Worm (Caenorhabditis elegans) whole organism, young adult: Measurements from ENCODE around the gene tag-280.

Experiments used
- B0336.3 ChIP-seq: fragments of 200-800 bp; sonication (Bioruptor generic); IDR thresholded peaks from 2 replicates; pipeline ENCODE4 v1.3.6; 2022; ENCODE audit warnings: missing genetic modification characterization, missing compliant biosample characterization
- D2030.7 ChIP-seq: fragments of 200-800 bp; sonication (Bioruptor generic); IDR thresholded peaks from 2 replicates; pipeline ENCODE4 v1.3.6; 2022; ENCODE audit warnings: missing genetic modification reagents, missing genetic modification characterization, missing compliant biosample characterization
- F55B11.4 ChIP-seq: sonication (generic microtip); optimal IDR thresholded peaks from 2 replicates; lab custom pipeline; 2016; ENCODE audit warnings: missing compliant biosample characterization, missing genetic modification characterization, borderline replicate concordance; ENCODE audit not compliant: insufficient read depth
- F57A8.1 ChIP-seq: fragments of 200-800 bp; sonication (Bioruptor generic); optimal IDR thresholded peaks from 2 replicates; lab custom pipeline; 2018; ENCODE audit warnings: mild to moderate bottlenecking, missing genetic modification characterization, moderate library complexity, missing compliant biosample characterization
- Y53F4B.3 ChIP-seq: fragments of 200-800 bp; sonication (Bioruptor generic); IDR thresholded peaks from 2 replicates; pipeline ENCODE4 v1.3.6; 2022; ENCODE audit warnings: missing genetic modification reagents, missing genetic modification characterization, missing compliant biosample characterization
- Y56A3A.18 ChIP-seq: fragments of 200-800 bp; sonication (Bioruptor generic); IDR thresholded peaks from 2 replicates; pipeline ENCODE4 v1.3.6; 2022; ENCODE audit warnings: missing genetic modification reagents, missing genetic modification characterization, missing compliant biosample characterization
- aptf-2 ChIP-seq: fragments of 200-800 bp; sonication (Bioruptor generic); conservative IDR thresholded peaks from 2 replicates; pipeline ENCODE4 v1.3.6; 2022; ENCODE audit warnings: missing genetic modification reagents, missing genetic modification characterization, missing compliant biosample characterization
- athp-1 ChIP-seq: sonication (generic microtip); optimal IDR thresholded peaks from 2 replicates; lab custom pipeline; 2017; ENCODE audit warnings: mild to moderate bottlenecking, missing genetic modification characterization, missing compliant biosample characterization
- attf-3 ChIP-seq: fragments of 200-800 bp; sonication (Bioruptor generic); conservative IDR thresholded peaks from 2 replicates; pipeline ENCODE4 v1.3.6; 2022; ENCODE audit warnings: missing genetic modification reagents, missing genetic modification characterization, missing compliant biosample characterization
- ccch-3 ChIP-seq: fragments of 200-800 bp; sonication (Bioruptor generic); optimal IDR thresholded peaks from 2 replicates; lab custom pipeline; 2018; ENCODE audit warnings: mild to moderate bottlenecking, missing genetic modification characterization, missing compliant biosample characterization
- cebp-1 ChIP-seq, 2 experiments: fragments of 200-800 bp in 1 of 2; sonication (Bioruptor generic) in 1 of 2; sonication (generic microtip) in 1 of 2; IDR thresholded peaks in 1 of 2; optimal IDR thresholded peaks in 1 of 2; 2 replicates each; pipeline versions ENCODE4 v1.3.6 to Lab custom; 2017 to 2022; ENCODE audit warnings: missing compliant biosample characterization in 2 of 2, missing genetic modification characterization in 2 of 2, mild to moderate bottlenecking in 1 of 2, missing genetic modification reagents in 1 of 2, moderate library complexity in 1 of 2
- cebp-2 ChIP-seq: fragments of 200-800 bp; sonication (Bioruptor generic); IDR thresholded peaks from 2 replicates; pipeline ENCODE4 v1.3.6; 2022; ENCODE audit warnings: missing genetic modification characterization, missing compliant biosample characterization
- ceh-100 ChIP-seq: fragments of 200-800 bp; sonication (Bioruptor generic); IDR thresholded peaks from 2 replicates; pipeline ENCODE4 v1.3.6; 2022; ENCODE audit warnings: missing genetic modification reagents, missing genetic modification characterization, missing compliant biosample characterization
- ceh-79 ChIP-seq: sonication (generic microtip); optimal IDR thresholded peaks from 2 replicates; lab custom pipeline; 2017; ENCODE audit warnings: mild to moderate bottlenecking, missing genetic modification characterization, missing compliant biosample characterization
- die-1 ChIP-seq: sonication (generic microtip); optimal IDR thresholded peaks from 2 replicates; lab custom pipeline; 2016; ENCODE audit warnings: missing genotype, mild to moderate bottlenecking, missing genetic modification characterization, missing compliant biosample characterization
- dox-1 ChIP-seq: fragments of 200-800 bp; sonication (Bioruptor generic); IDR thresholded peaks from 2 replicates; pipeline ENCODE4 v1.3.6; 2022; ENCODE audit warnings: missing genetic modification reagents, missing genetic modification characterization, missing compliant biosample characterization
- efl-1 ChIP-seq: fragments of 150-350 bp; optimal IDR thresholded peaks from 2 replicates; lab custom pipeline; 2014; ENCODE audit warnings: missing biosample characterization, missing genetic modification reagents, missing genetic modification characterization
- egl-18 ChIP-seq: fragments of 200-800 bp; sonication (Bioruptor generic); IDR thresholded peaks from 2 replicates; pipeline ENCODE4 v1.3.6; 2022; ENCODE audit warnings: missing genetic modification reagents, missing genetic modification characterization, missing compliant biosample characterization
- ekl-4 ChIP-seq: fragments of 200-800 bp; sonication (Bioruptor generic); IDR thresholded peaks from 2 replicates; pipeline ENCODE4 v1.3.6; 2022; ENCODE audit warnings: missing genetic modification reagents, missing genetic modification characterization, missing compliant biosample characterization
- hmg-20 ChIP-seq: fragments of 200-800 bp; sonication (Bioruptor generic); IDR thresholded peaks from 2 replicates; pipeline ENCODE4 v1.3.6; 2022; ENCODE audit warnings: missing genetic modification reagents, missing genetic modification characterization, missing compliant biosample characterization
- hsf-1 ChIP-seq: fragments of 200-800 bp; sonication (Bioruptor generic); IDR thresholded peaks from 2 replicates; pipeline ENCODE4 v1.3.6; 2022; ENCODE audit warnings: missing genetic modification reagents, missing genetic modification characterization, missing compliant biosample characterization
- lin-40 ChIP-seq: sonication (generic microtip); optimal IDR thresholded peaks from 2 replicates; lab custom pipeline; 2016; ENCODE audit warnings: missing genetic modification characterization, mild to moderate bottlenecking, missing compliant biosample characterization, missing genotype, missing genetic modification reagents
- madf-10 ChIP-seq: sonication (generic microtip); optimal IDR thresholded peaks from 2 replicates; lab custom pipeline; 2016; ENCODE audit warnings: mild to moderate bottlenecking, missing genetic modification characterization, missing compliant biosample characterization
- mel-28 ChIP-seq: sonication (generic microtip); optimal IDR thresholded peaks from 2 replicates; lab custom pipeline; 2016; ENCODE audit warnings: borderline replicate concordance, mild to moderate bottlenecking, missing genetic modification characterization, missing compliant biosample characterization
- nhr-27 ChIP-seq: fragments of 200-800 bp; sonication (Bioruptor generic); optimal IDR thresholded peaks from 2 replicates; lab custom pipeline; 2018; ENCODE audit warnings: mild to moderate bottlenecking, missing genetic modification characterization, moderate library complexity, missing compliant biosample characterization
- pha-4 ChIP-seq: fragments of 150-350 bp; sonication (generic microtip); optimal IDR thresholded peaks from 2 replicates; lab custom pipeline; 2014; ENCODE audit warnings: missing biosample characterization, missing genetic modification reagents, missing genetic modification characterization
- rec-8 ChIP-seq, 2 experiments: sonication (generic microtip); optimal IDR thresholded peaks; 2 replicates each; lab custom pipeline; 2016; ENCODE audit warnings: mild to moderate bottlenecking in 2 of 2, missing genetic modification characterization in 2 of 2, missing genetic modification reagents in 2 of 2, missing genotype in 2 of 2, missing biosample characterization in 1 of 2, missing compliant biosample characterization in 1 of 2, moderate library complexity in 1 of 2
- sdz-38 ChIP-seq: sonication (generic microtip); optimal IDR thresholded peaks from 2 replicates; lab custom pipeline; 2016; ENCODE audit warnings: missing genotype, missing genetic modification characterization, missing compliant biosample characterization
- sptf-2 ChIP-seq: fragments of 200-800 bp; sonication (Bioruptor generic); optimal IDR thresholded peaks from 2 replicates; lab custom pipeline; 2018; ENCODE audit warnings: mild to moderate bottlenecking, missing genetic modification characterization, missing compliant biosample characterization
- tbp1 ChIP-seq: fragments of 200-800 bp; sonication (Bioruptor generic); optimal IDR thresholded peaks from 2 replicates; lab custom pipeline; 2018; ENCODE audit warnings: mild to moderate bottlenecking, missing genetic modification characterization, missing compliant biosample characterization
- ztf-18 ChIP-seq: sonication (generic microtip); optimal IDR thresholded peaks from 2 replicates; lab custom pipeline; 2016; ENCODE audit warnings: missing genotype, mild to moderate bottlenecking, missing genetic modification characterization, missing compliant biosample characterization
- ztf-22 ChIP-seq: fragments of 200-800 bp; sonication (Bioruptor generic); optimal IDR thresholded peaks from 2 replicates; lab custom pipeline; 2018; ENCODE audit warnings: mild to moderate bottlenecking, missing genetic modification characterization, moderate library complexity, missing compliant biosample characterization
- ztf-3 ChIP-seq: fragments of 200-800 bp; sonication (Bioruptor generic); optimal IDR thresholded peaks from 2 replicates; lab custom pipeline; 2018; ENCODE audit warnings: mild to moderate bottlenecking, missing genetic modification characterization, missing compliant biosample characterization
- ztf-6 ChIP-seq: fragments of 200-800 bp; sonication (Bioruptor generic); IDR thresholded peaks from 2 replicates; pipeline ENCODE4 v1.3.6; 2022; ENCODE audit warnings: missing genetic modification reagents, missing genetic modification characterization, missing compliant biosample characterization

The tag-280 gene

DNA sequence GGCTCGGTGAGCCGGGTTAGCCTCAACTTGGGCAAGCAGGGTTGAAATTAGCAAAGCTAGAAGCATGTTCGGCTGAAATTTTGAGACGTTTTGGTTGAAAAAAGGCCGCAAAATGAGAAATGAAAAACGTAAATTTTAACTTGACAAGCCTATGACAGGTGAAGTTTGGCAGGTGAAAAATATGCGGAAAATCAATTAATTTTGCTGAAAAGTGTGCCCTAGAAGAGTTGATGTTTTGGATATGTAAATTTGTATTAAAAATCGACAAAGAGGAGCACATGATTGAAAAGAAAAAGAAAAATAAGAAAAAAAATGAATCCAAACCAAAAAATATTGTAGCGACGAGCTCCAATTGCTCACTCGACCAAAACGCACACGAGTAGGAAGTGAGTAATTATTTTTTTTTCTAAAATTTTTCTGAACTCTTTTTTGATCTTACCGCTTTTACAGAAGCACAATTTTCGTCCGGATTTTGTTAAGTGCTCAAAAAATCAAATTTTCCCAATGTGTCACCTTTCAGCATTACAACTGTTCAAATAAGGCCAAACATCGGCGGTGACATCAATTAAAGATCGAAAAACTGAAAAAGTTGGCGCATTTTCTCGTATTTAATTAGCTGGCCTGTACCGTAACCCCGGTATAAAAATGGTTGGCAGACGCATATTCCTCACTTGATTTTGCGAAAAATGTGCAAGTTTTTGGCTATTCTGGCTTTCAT, 10.8 kb downstream of the tag-280 start, which contains the start of the genes F15A4.5 and phat-8 (continued):
- TF ChIP-seq D2030.7 (GFP tag; lab: Robert Waterston, UW): no peak
- no peak for TF ChIP-seq ztf-18 (tag; lab: Kevin White, UChicago)
- no peak for TF ChIP-seq ekl-4 (GFP tag; lab: Robert Waterston, UW)
- no peak for TF ChIP-seq ztf-6

DNA sequence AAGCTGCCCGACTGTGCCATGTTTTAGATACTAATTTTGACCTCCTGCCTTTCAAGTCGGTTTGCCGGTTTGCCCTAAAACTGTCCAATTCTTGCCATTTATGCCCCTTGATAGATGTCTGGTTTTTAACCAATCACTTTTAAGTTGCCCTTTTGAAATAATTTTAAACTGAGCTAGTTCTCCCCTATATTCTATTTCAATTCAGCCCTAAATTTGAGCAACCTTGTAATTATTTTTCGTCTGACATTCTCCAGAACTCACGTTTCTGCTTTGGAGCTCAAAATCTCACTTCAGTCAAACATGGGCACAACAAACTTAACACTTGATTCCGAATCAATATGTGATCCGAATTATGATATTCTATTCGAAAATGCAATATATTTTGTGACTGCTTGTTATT, 13.0 kb downstream of the tag-280 start, which contains the start of gene srg-17:
Gene srg-17, plus strand, starts transcription at position 301 of the 400 bp plus-strand sequence.
- TF ChIP-seq athp-1 (tag; lab: Kevin White, UChicago): no peak
- TF ChIP-seq ztf-22 (GFP tag; lab: Kevin White, UChicago): no peak
- no peak for TF ChIP-seq die-1
- no peak for TF ChIP-seq Y53F4B.3 (GFP tag; lab: Robert Waterston, UW)
- TF ChIP-seq ccch-3 (GFP tag; lab: Kevin White, UChicago): no peak
- TF ChIP-seq F55B11.4 (tag; lab: Kevin White, UChicago): no peak
- no peak for TF ChIP-seq sdz-38 (tag; lab: Kevin White, UChicago)
- no peak for TF ChIP-seq nhr-27 (tag; lab: Kevin White, UChicago)
- TF ChIP-seq hmg-20 (GFP tag; lab: Robert Waterston, UW): no peak
- TF ChIP-seq dox-1: no peak
- no peak for TF ChIP-seq Y56A3A.18 (GFP tag; lab: Robert Waterston, UW)
- no peak for TF ChIP-seq efl-1
- no peak for TF ChIP-seq madf-10 (tag; lab: Kevin White, UChicago)
- no peak for TF ChIP-seq tbp1 (GFP tag; lab: Kevin White, UChicago)
- no peak for TF ChIP-seq hsf-1 (GFP tag; lab: Robert Waterston, UW)
- no peak for TF ChIP-seq aptf-2 (GFP tag; lab: Robert Waterston, UW)
- no peak for TF ChIP-seq rec-8 (tag; optimal IDR thresholded peaks at IDR 0.05; lab: Kevin White, UChicago)

DNA sequence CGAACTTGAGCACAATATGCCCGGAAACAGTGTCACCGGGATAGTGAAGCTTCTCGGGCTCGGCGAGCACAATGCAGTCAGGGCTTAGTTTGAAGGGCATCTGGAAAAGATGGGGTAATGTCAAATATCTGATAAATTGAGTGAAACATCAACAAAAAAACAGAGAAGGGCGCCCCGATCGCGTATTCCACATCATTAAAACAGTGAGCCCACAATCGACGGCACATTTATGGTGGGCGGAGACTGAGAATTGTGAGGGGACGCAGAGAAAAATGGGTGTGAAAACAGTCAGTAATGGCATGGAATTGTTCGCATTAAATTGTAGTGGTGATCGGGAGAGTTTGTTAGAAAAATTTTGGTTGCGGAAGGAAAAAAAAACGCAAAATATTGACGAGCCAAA, 20.4 kb downstream of the tag-280 start, which contains the start of gene arrd-9:
Gene arrd-9, minus strand, starts transcription at position 101 of the 400 bp plus-strand sequence.
- TF ChIP-seq F57A8.1 (GFP tag; lab: Kevin White, UChicago) (no peak), egl-18 (no peak), ztf-3 (GFP tag; lab: Kevin White, UChicago) (no peak), ceh-100 (GFP tag; lab: Robert Waterston, UW) (no peak), ztf-22 (GFP tag; lab: Kevin White, UChicago) (no peak), B0336.3 (GFP tag; lab: Robert Waterston, UW) (no peak)
- TF ChIP-seq, all 124 proteins: peak for 0

DNA sequence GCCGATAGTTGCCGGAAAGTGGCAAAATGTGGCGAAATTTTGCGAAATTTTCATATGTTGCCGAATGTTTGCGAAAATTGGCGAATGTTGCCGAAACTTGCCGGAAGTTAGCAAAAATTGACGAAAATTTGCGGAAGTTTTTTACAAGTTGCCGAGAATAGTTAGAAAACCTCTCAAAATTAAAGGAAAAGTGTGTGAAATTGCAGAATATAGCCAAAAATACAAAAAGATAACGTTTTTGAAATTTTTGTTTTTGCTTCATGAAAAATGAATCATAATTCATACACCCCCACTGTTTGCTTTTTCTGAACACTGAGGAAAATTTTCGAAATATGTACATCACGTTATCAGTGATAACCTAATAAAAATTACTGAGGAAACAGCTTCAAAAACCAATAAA, 21.2 kb downstream of the tag-280 start:
- no peak for TF ChIP-seq sptf-2 (GFP tag; lab: Kevin White, UChicago)

DNA sequence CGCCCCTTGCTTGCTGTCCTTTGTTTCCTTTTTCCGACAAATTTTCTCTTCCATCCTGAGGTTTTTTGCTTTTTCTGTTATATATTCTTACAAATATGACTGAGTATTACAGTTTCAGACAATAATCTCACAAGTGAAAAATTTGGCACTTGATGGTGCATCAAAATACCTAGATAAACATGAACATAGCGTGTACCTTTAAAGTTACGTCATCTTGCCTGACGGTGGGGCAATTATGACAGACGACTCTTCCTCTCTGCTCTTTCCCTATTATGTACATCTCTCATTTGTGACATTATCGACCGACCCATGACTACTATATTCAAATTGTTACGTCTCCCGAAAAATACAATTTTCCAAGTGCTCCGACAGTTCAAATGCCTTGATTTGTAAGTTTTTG, 22.2 kb downstream of the tag-280 start, which contains the start of gene fbxb-102:
Gene fbxb-102, plus strand, starts transcription at position 301 of the 400 bp plus-strand sequence.
- TF ChIP-seq pha-4 (tag; lab: Kevin White, UChicago): no peak

DNA sequence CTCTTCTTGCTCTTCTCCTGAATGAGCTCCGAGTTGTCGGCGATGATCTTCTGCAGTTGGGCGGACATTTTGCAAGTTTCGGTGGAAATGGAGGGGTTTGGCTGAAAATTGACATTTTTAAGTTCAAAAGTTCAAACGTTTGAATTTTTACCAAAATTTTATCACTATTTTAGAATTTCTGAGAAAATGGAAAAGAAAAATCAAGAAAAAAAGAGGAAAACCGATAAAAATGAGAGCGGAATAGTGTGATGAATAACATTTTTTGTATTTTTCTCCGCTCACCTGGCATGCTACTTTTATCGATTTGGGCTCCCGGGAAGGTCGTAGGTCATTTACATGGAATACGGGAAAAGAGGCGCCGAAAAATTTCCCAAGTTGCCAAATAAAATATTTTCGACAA, 24.6 kb downstream of the tag-280 start, which contains the start of gene F15A4.10:
Gene F15A4.10, minus strand, starts transcription at position 101 of the 400 bp plus-strand sequence.
- no peak for TF ChIP-seq ceh-79 (tag; lab: Kevin White, UChicago)
- no peak for TF ChIP-seq mel-28 (tag; lab: Kevin White, UChicago)
- TF ChIP-seq cebp-1 (GFP tag; IDR thresholded peaks at IDR 0.05; lab: Robert Waterston, UW): no peak
- no peak for TF ChIP-seq cebp-1 (tag; optimal IDR thresholded peaks at IDR 0.05; lab: Kevin White, UChicago)
- TF ChIP-seq lin-40: no peak
- TF ChIP-seq attf-3: no peak
- TF ChIP-seq cebp-2 (GFP tag; lab: Robert Waterston, UW): no peak
- TF ChIP-seq, all 124 proteins: peak for 0
